Worm (Caenorhabditis elegans) whole organism, L3 larva: ENCODE results near the gene cng-1.

Experiments used
- R02D3.7 ChIP-seq: fragments of 150-350 bp; optimal IDR thresholded peaks from 2 replicates; lab custom pipeline; 2014; ENCODE audit warnings: missing biosample characterization, missing genetic modification characterization
- ceh-9 ChIP-seq: sonication (generic microtip); optimal IDR thresholded peaks from 2 replicates; lab custom pipeline; 2018; ENCODE audit warnings: missing biosample characterization, missing genetic modification characterization
- tbx-2 ChIP-seq: sonication (generic microtip); optimal IDR thresholded peaks from 2 replicates; lab custom pipeline; 2016; ENCODE audit warnings: mild to moderate bottlenecking, missing genetic modification characterization, missing compliant biosample characterization

- TF ChIP-seq tbx-2 (tag; lab: Kevin White, UChicago): no peak
- no peak for TF ChIP-seq ceh-9 (tag; lab: Kevin White, UChicago)
- no peak for TF ChIP-seq R02D3.7 (tag; lab: Kevin White, UChicago)
These were observed 33.9 kb upstream of the cng-1 start, which contains the start of gene C25D7.9 for ce11 chrV:15065068-15065744.
